Fruit fly (Drosophila melanogaster): ENCODE measurements around the gene CG5004.

Gene CG5004

DNA sequence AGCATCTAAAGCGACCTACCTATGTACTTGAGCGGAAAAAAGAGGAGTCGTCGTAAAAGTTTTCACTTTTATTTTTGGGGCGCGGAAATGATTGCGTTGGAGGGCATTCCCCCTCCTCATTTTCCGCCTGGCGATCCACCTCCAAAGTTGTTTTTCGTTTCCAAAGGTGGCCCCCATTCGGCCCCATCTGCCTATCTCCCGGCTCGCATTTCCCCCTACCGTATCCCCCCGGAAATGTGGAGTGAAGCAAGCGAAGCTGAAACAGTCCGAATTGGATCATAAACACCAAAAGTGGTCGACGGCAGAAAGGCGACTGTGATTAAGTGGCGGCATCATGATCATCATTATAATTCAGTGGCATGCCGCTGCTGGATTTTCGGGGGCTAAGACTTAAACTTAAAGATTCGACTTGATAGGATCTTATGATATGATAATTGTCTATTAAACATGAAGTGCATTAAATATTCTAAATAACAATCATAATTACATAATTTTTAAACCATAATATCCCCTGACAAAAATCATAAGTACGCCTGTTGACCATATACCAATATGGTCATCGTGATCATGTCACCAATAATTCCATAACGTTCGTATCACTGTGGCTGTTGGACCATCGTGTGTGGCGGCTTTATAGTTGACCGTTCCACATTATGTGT, 16.3 kb downstream of the CG5004 start (continued):
- TF ChIP-seq CG5245 (GFP tag; optimal IDR thresholded peaks at IDR 0.05) = peak; percentile 23
- peak; percentile 51; the same call in 1 of the 3 replicates for TF ChIP-seq H15 (GFP tag; IDR thresholded peaks at IDR 0.05)
- TF ChIP-seq nom (GFP tag; optimal IDR thresholded peaks at IDR 0.05) = no peak
- peak; percentile 32 for TF ChIP-seq CG16815 (GFP tag; optimal IDR thresholded peaks at IDR 0.05)
- peak; percentile 39 for TF ChIP-seq HLH54F (GFP tag; optimal IDR thresholded peaks at IDR 0.05)
- peak; percentile 71 for TF ChIP-seq Meics (GFP tag; optimal IDR thresholded peaks at IDR 0.05)
- TF ChIP-seq CG11695 (GFP tag; IDR thresholded peaks at IDR 0.05) = peak; percentile 65
- peak; percentile 45 for TF ChIP-seq salm (tag; optimal IDR thresholded peaks at IDR 0.05)
- no peak for TF ChIP-seq lbe (GFP tag; optimal IDR thresholded peaks at IDR 0.05)
- TF ChIP-seq klu (GFP tag; IDR thresholded peaks at IDR 0.05) = peak; percentile 62
- no peak for TF ChIP-seq sr (GFP tag; IDR thresholded peaks at IDR 0.05)
- TF ChIP-seq Fer2 (tag; optimal IDR thresholded peaks at IDR 0.05) = peak; percentile 34
- 0 out of 2 replicates have a peak, but pooled peaks have one; percentile 11 for TF ChIP-seq CG4360 (GFP tag; IDR thresholded peaks at IDR 0.05)
- TF ChIP-seq Ada2b (GFP tag; IDR thresholded peaks at IDR 0.05) = peak; percentile 70
- no peak for TF ChIP-seq Dp (GFP tag; optimal IDR thresholded peaks at IDR 0.05)
- peak; percentile 61 for TF ChIP-seq Oaz (GFP tag; IDR thresholded peaks at IDR 0.05)
- no peak for TF ChIP-seq NK7.1 (GFP tag; optimal IDR thresholded peaks at IDR 0.05)
- TF ChIP-seq Doc2 (GFP tag; IDR thresholded peaks at IDR 0.05) = no peak
- TF ChIP-seq CG4404 (GFP tag; IDR thresholded peaks at IDR 0.05) = 0 out of 2 replicates have a peak, but pooled peaks have one; percentile 23
- TF ChIP-seq scrt (GFP tag; optimal IDR thresholded peaks at IDR 0.05) = peak; percentile 42

DNA sequence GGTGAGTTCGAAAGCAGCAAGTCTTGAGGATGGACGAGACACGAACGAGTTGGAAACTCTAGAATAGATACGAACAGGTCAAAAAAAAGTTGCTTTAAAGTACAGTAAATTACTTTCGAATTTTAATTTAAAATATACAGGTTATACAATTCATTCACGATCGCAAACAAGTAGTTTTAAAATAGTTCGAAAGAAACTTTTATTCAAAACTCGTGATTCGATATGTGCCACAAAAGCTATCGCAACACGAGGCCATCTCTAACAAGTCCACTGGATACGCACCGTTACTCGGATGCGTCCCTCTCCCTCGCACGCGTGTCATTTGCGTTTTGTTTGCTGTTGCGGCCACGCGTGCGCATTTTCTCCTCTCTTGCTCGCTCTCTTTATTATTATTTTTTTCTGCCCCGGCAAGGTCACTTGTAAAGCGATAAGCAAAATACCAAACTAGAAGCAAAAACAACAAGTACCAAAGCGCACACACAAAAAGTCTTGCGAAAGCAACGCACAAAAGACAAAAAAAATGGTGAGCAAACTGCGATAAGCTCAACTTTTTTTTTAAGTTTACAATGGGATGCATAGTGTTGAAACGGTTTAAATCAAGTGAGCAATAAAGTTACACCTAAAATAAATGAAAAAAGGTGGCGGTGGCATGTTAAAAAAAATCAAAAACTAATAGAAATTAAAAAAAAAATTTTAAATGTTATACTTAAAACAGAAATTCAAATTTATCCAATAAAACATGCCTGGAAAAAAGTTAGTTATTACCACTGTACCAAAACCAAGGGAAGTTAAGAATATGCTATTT, 17.8 kb downstream of the CG5004 start:
- TF ChIP-seq Drgx (GFP tag; IDR thresholded peaks at IDR 0.05) (peak; percentile 26; the same call in 1 of the 2 replicates), CG10462 (GFP tag; optimal IDR thresholded peaks at IDR 0.05) (no peak), Aef1 (GFP tag; IDR thresholded peaks at IDR 0.05) (peak; percentile 69), Xrp1 (GFP tag; IDR thresholded peaks at IDR 0.05) (peak; percentile 75), Mes4 (GFP tag; optimal IDR thresholded peaks at IDR 0.05) (no peak), cas (GFP tag; IDR thresholded peaks at IDR 0.05) (0 out of 2 replicates have a peak, but pooled peaks have one; percentile 18), salm (tag; optimal IDR thresholded peaks at IDR 0.05) (peak; percentile 25), HLH4C (GFP tag; IDR thresholded peaks at IDR 0.05; ENCODE audit: partially characterized antibody) (peak; percentile 85), CG17385 (GFP tag; optimal IDR thresholded peaks at IDR 0.05) (peak; percentile 37), Nf-YA (GFP tag; IDR thresholded peaks at IDR 0.05) (peak; percentile 53; the same call in 1 of the 2 replicates), bbx (GFP tag; IDR thresholded peaks at IDR 0.05; ENCODE audit: partially characterized antibody) (peak; percentile 92), CG18599 (GFP tag; optimal IDR thresholded peaks at IDR 0.05) (peak; percentile 82), tap (tag; optimal IDR thresholded peaks at IDR 0.05) (peak; percentile 67), ab (GFP tag; optimal IDR thresholded peaks at IDR 0.05) (no peak), sc (optimal IDR thresholded peaks at IDR 0.05) (no peak), sc (GFP tag; optimal IDR thresholded peaks at IDR 0.05) (no peak), fd3F (GFP tag; optimal IDR thresholded peaks at IDR 0.05) (peak; percentile 83), her (GFP tag; optimal IDR thresholded peaks at IDR 0.05) (peak; percentile 17), CG8388 (GFP tag; optimal IDR thresholded peaks at IDR 0.05) (peak; percentile 34), CG4404 (GFP tag; IDR thresholded peaks at IDR 0.05) (no peak; the same call in 1 of the 2 replicates), Abd-B (GFP tag; optimal IDR thresholded peaks at IDR 0.05) (peak; percentile 45), zfh2 (GFP tag; optimal IDR thresholded peaks at IDR 0.05) (peak; percentile 58), CG7963 (GFP tag; IDR thresholded peaks at IDR 0.05; ENCODE audit: partially characterized antibody) (peak; percentile 65), yki (optimal IDR thresholded peaks at IDR 0.05) (no peak), CG13624 (GFP tag; optimal IDR thresholded peaks at IDR 0.05) (peak; percentile 22), gsb (GFP tag; IDR thresholded peaks at IDR 0.05) (peak; percentile 37; the same call in 1 of the 2 replicates), lab (GFP tag; optimal IDR thresholded peaks at IDR 0.05) (peak; percentile 87), Atf-2 (GFP tag; optimal IDR thresholded peaks at IDR 0.05) (no peak), CG4360 (GFP tag; IDR thresholded peaks at IDR 0.05) (no peak), ken (GFP tag; IDR thresholded peaks at IDR 0.05) (peak; percentile 62; the same call in 2 of the 3 replicates), croc (GFP tag; conservative IDR thresholded peaks at IDR 0.05) (no peak)

Measured in whole organism, embryonic.